Fruit fly (Drosophila melanogaster): ENCODE data around the gene Fpgs1.

DNA sequence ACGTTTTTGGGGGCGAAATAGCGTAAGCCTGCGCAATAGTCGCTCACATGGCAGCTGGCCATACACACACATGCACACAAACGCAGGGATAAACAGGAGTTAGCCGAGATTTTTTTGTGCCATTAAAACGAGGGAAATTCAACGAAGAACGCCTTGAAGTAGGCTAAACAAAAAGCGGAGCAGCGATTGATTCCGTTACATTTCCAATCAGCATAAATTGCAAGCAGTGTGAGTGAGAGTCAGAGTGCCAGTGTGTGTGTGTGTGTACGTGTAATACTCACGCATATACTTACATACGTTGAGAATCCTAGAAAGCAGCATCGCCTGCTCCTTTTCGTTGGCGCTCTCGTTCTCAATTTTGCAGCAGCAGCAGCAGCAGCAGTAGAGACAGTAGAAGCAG is 21.5 kb downstream of the Fpgs1 start:
- TF ChIP-seq CG5204 (GFP tag; optimal IDR thresholded peaks at IDR 0.05) (no peak), tj (GFP tag; optimal IDR thresholded peaks at IDR 0.05) (no peak), CG1620 (GFP tag; optimal IDR thresholded peaks at IDR 0.05) (no peak), Mnt (GFP tag; optimal IDR thresholded peaks at IDR 0.05) (no peak), CG12768 (GFP tag; optimal IDR thresholded peaks at IDR 0.05) (no peak), pad (GFP tag; optimal IDR thresholded peaks at IDR 0.05) (no peak), kay (GFP tag; ENCODE audit: borderline replicate concordance) (no peak), CG33017 (tag; optimal IDR thresholded peaks at IDR 0.05) (no peak)

All from whole organism, adult.